Worm (Caenorhabditis elegans) whole organism, mixed stage, embryonic: ENCODE results near the gene egrh-2.

ENCODE experiments used
- M03D4.4 ChIP-seq: sonication (generic microtip); optimal IDR thresholded peaks from 2 replicates; lab custom pipeline; 2017; ENCODE audit warnings: mild to moderate bottlenecking, missing genetic modification characterization, missing compliant biosample characterization
- ceh-43 ChIP-seq: fragments of 200-800 bp; sonication (Bioruptor generic); optimal IDR thresholded peaks from 2 replicates; lab custom pipeline; 2018; ENCODE audit warnings: mild to moderate bottlenecking, missing genetic modification characterization, moderate library complexity, missing compliant biosample characterization
- nhr-237 ChIP-seq: fragments of 150-350 bp; optimal IDR thresholded peaks from 2 replicates; lab custom pipeline; 2014; ENCODE audit warnings: missing biosample characterization, missing genetic modification characterization
- pha-4 ChIP-seq: fragments of 150-350 bp; optimal IDR thresholded peaks from 2 replicates; lab custom pipeline; 2018; ENCODE audit warnings: missing biosample characterization, missing genetic modification reagents, missing genetic modification characterization
- tbx-8 ChIP-seq: fragments of 200-800 bp; sonication (Bioruptor generic); optimal IDR thresholded peaks from 2 replicates; lab custom pipeline; 2018; ENCODE audit warnings: mild to moderate bottlenecking, missing genetic modification characterization, moderate library complexity, missing compliant biosample characterization
- unc-62 ChIP-seq: fragments of 150-350 bp; optimal IDR thresholded peaks from 2 replicates; lab custom pipeline; 2014; ENCODE audit warnings: missing biosample characterization, missing genetic modification reagents, missing genetic modification characterization
- zip-8 ChIP-seq: fragments of 150-350 bp; optimal IDR thresholded peaks from 2 replicates; lab custom pipeline; 2014; ENCODE audit warnings: missing biosample characterization, missing genetic modification characterization

ce11 chrIV:959221-959620, 31.0 kb downstream of the egrh-2 start, which contains the start of gene plx-1:
- TF ChIP-seq unc-62 (GFP tag; lab: Kevin White, UChicago) (no peak), M03D4.4 (tag; lab: Kevin White, UChicago) (no peak), tbx-8 (GFP tag; lab: Kevin White, UChicago) (no peak), ceh-43 (GFP tag; lab: Kevin White, UChicago) (no peak), zip-8 (tag; lab: Kevin White, UChicago) (no peak), pha-4 (tag; lab: Kevin White, UChicago) (no peak), nhr-237 (tag; lab: Kevin White, UChicago) (no peak)
